Fruit fly (Drosophila melanogaster) whole organism, embryonic: Measurements from ENCODE around the gene vvl.

ENCODE experiments used
- Adf1 ChIP-seq: fragments of 200-800 bp; sonication (Bioruptor generic); IDR thresholded peaks from 2 replicates; pipeline ENCODE4 v1.3.6; 2022; ENCODE audit warnings: missing biosample characterization, missing genetic modification characterization
- Atf6 ChIP-seq: fragments of 200-800 bp; sonication (Bioruptor generic); IDR thresholded peaks from 2 replicates; pipeline ENCODE4 v1.3.6; 2022; ENCODE audit warnings: missing biosample characterization, missing genetic modification characterization
- CG10267 ChIP-seq: fragments of 200-800 bp; sonication (Bioruptor generic); optimal IDR thresholded peaks from 2 replicates; lab custom pipeline; 2018; ENCODE audit warnings: missing biosample characterization, mild to moderate bottlenecking, missing genetic modification characterization, moderate library complexity
- CG10979 ChIP-seq: fragments of 200-800 bp; sonication (Bioruptor generic); optimal IDR thresholded peaks from 2 replicates; lab custom pipeline; 2018; ENCODE audit warnings: missing biosample characterization, mild to moderate bottlenecking, missing genetic modification characterization, moderate library complexity
- CG11504 ChIP-seq: fragments of 200-800 bp; sonication (Bioruptor generic); optimal IDR thresholded peaks from 3 replicates; lab custom pipeline; 2019; ENCODE audit warnings: missing biosample characterization, mild to moderate bottlenecking, missing genetic modification characterization, moderate library complexity
- CG11560 ChIP-seq: fragments of 200-800 bp; sonication (Bioruptor generic); IDR thresholded peaks from 3 replicates; pipeline ENCODE4 v1.3.6; 2022; ENCODE audit warnings: missing biosample characterization, missing genetic modification characterization
- CG12071 ChIP-seq: fragments of 200-800 bp; sonication (Bioruptor generic); optimal IDR thresholded peaks from 3 replicates; lab custom pipeline; 2018; ENCODE audit warnings: missing biosample characterization, mild to moderate bottlenecking, missing genetic modification characterization
- CG13123 ChIP-seq: fragments of 200-800 bp; sonication (Bioruptor generic); optimal IDR thresholded peaks from 2 replicates; lab custom pipeline; 2016; ENCODE audit warnings: missing biosample characterization, missing genetic modification characterization
- CG13296 ChIP-seq: fragments of 200-800 bp; sonication (Bioruptor generic); optimal IDR thresholded peaks from 3 replicates; lab custom pipeline; 2018; ENCODE audit warnings: missing biosample characterization, mild to moderate bottlenecking, missing genetic modification characterization
- CG13424 ChIP-seq: fragments of 200-800 bp; sonication (Bioruptor generic); optimal IDR thresholded peaks from 2 replicates; lab custom pipeline; 2019; ENCODE audit warnings: missing biosample characterization, mild to moderate bottlenecking, missing genetic modification characterization, moderate library complexity
- CG13624 ChIP-seq: fragments of 200-800 bp; sonication (Bioruptor generic); optimal IDR thresholded peaks from 2 replicates; lab custom pipeline; 2016; ENCODE audit warnings: missing biosample characterization, missing genetic modification characterization
- CG14441 ChIP-seq: fragments of 200-800 bp; sonication (Bioruptor generic); IDR thresholded peaks from 2 replicates; pipeline ENCODE4 v1.3.6; 2022; ENCODE audit warnings: missing biosample characterization, missing genetic modification characterization
- CG1647 ChIP-seq: fragments of 200-800 bp; sonication (Bioruptor generic); optimal IDR thresholded peaks from 3 replicates; lab custom pipeline; 2016; ENCODE audit warnings: missing biosample characterization, missing genetic modification characterization
- CG17186 ChIP-seq: fragments of 200-800 bp; sonication (Bioruptor generic); optimal IDR thresholded peaks from 3 replicates; lab custom pipeline; 2017; ENCODE audit warnings: missing biosample characterization, missing genetic modification reagents, missing genetic modification characterization
- CG17359 ChIP-seq: fragments of 200-800 bp; sonication (Bioruptor generic); optimal IDR thresholded peaks from 3 replicates; lab custom pipeline; 2018; ENCODE audit warnings: missing biosample characterization, mild to moderate bottlenecking, missing genetic modification characterization, moderate library complexity
- CG17612 ChIP-seq: fragments of 200-800 bp; sonication (Bioruptor generic); IDR thresholded peaks from 2 replicates; pipeline ENCODE4 v1.3.6; 2022; ENCODE audit warnings: missing biosample characterization, missing genetic modification characterization
- CG30020 ChIP-seq: fragments of 200-800 bp; optimal IDR thresholded peaks from 2 replicates; lab custom pipeline; 2019; ENCODE audit warnings: missing biosample characterization, mild to moderate bottlenecking, missing genetic modification characterization, moderate library complexity
- CG3838 ChIP-seq: fragments of 200-800 bp; sonication (Bioruptor generic); optimal IDR thresholded peaks from 3 replicates; lab custom pipeline; 2016; ENCODE audit warnings: missing biosample characterization, missing genetic modification characterization
- CG6254 ChIP-seq: fragments of 200-800 bp; sonication (Bioruptor generic); optimal IDR thresholded peaks from 3 replicates; lab custom pipeline; 2017; ENCODE audit warnings: mild to moderate bottlenecking, missing biosample characterization, missing genetic modification reagents, missing genetic modification characterization
- Dbx ChIP-seq: fragments of 200-800 bp; sonication (Bioruptor generic); IDR thresholded peaks from 3 replicates; pipeline ENCODE4 v1.3.6; 2022; ENCODE audit warnings: missing biosample characterization, missing genetic modification characterization
- Doc2 ChIP-seq: fragments of 200-800 bp; sonication (Bioruptor generic); IDR thresholded peaks from 2 replicates; pipeline ENCODE4 v1.3.6; 2022; ENCODE audit warnings: missing biosample characterization, missing genetic modification characterization
- HmgD ChIP-seq: fragments of 200-800 bp; sonication (Bioruptor generic); optimal IDR thresholded peaks from 3 replicates; lab custom pipeline; 2016; ENCODE audit warnings: missing biosample characterization, missing genetic modification characterization
- Hr78 ChIP-seq, 2 experiments: fragments of 200-800 bp in 1 of 2; fragments of >200 bp in 1 of 2; sonication (Bioruptor generic) in 1 of 2; optimal IDR thresholded peaks; 2 replicates each; lab custom pipeline; 2017 to 2019; ENCODE audit warnings: missing biosample characterization in 2 of 2, missing genetic modification characterization in 2 of 2, mild to moderate bottlenecking in 1 of 2, moderate library complexity in 1 of 2
- Kr ChIP-seq: fragments of 200-800 bp; sonication (Bioruptor generic); optimal IDR thresholded peaks from 2 replicates; lab custom pipeline; 2017; ENCODE audit warnings: missing biosample characterization, mild to moderate bottlenecking, missing genetic modification characterization
- Optix ChIP-seq: fragments of 200-800 bp; sonication (Bioruptor generic); IDR thresholded peaks from 3 replicates; pipeline ENCODE4 v1.3.6; 2022; ENCODE audit warnings: missing biosample characterization, missing genetic modification characterization
- Pdp1 ChIP-seq, 2 experiments: fragments of 200-800 bp; sonication (Bioruptor generic); optimal IDR thresholded peaks; 3 replicates each; lab custom pipeline; 2016; ENCODE audit warnings: missing biosample characterization in 2 of 2, missing genetic modification characterization in 2 of 2, mild to moderate bottlenecking in 1 of 2, moderate library complexity in 1 of 2
- Ravus ChIP-seq: fragments of 200-800 bp; sonication (Bioruptor generic); IDR thresholded peaks from 2 replicates; pipeline ENCODE4 v1.3.6; 2022; ENCODE audit warnings: missing biosample characterization, missing genetic modification characterization
- Spps ChIP-seq: fragments of 200-800 bp; sonication (Bioruptor generic); optimal IDR thresholded peaks from 2 replicates; lab custom pipeline; 2018; ENCODE audit warnings: missing biosample characterization, mild to moderate bottlenecking, missing genetic modification characterization
- Xrp1 ChIP-seq: fragments of 200-800 bp; sonication (Bioruptor generic); IDR thresholded peaks from 2 replicates; pipeline ENCODE4 v1.3.6; 2022; ENCODE audit warnings: missing biosample characterization, missing genetic modification characterization
- ato ChIP-seq: fragments of 200-800 bp; sonication (Bioruptor generic); IDR thresholded peaks from 2 replicates; pipeline ENCODE4 v1.3.6; 2022; ENCODE audit warnings: missing biosample characterization, missing genetic modification characterization; ENCODE audit not compliant: partially characterized antibody
- az2 ChIP-seq: fragments of 200-800 bp; sonication (Bioruptor generic); optimal IDR thresholded peaks from 3 replicates; lab custom pipeline; 2016; ENCODE audit warnings: missing biosample characterization, missing genetic modification characterization
- btn ChIP-seq: fragments of 200-800 bp; sonication (Bioruptor generic); optimal IDR thresholded peaks from 2 replicates; lab custom pipeline; 2016; ENCODE audit warnings: missing biosample characterization, missing genetic modification characterization
- cad ChIP-seq: fragments of >200 bp; optimal IDR thresholded peaks from 2 replicates; lab custom pipeline; 2017; ENCODE audit warnings: missing biosample characterization, missing genetic modification characterization
- dan ChIP-seq: fragments of 200-800 bp; sonication (Bioruptor generic); IDR thresholded peaks from 2 replicates; pipeline ENCODE4 v1.3.6; 2022; ENCODE audit warnings: missing biosample characterization, missing genetic modification characterization
- dpn ChIP-seq, 2 experiments: fragments of 200-800 bp; sonication (Bioruptor generic); optimal IDR thresholded peaks; 3 replicates each; lab custom pipeline; 2016; ENCODE audit warnings: missing biosample characterization in 2 of 2, missing genetic modification characterization in 2 of 2
- eve ChIP-seq, 2 experiments: fragments of >200 bp; optimal IDR thresholded peaks; 2 replicates each; lab custom pipeline; 2017; ENCODE audit warnings: missing biosample characterization in 2 of 2, missing genetic modification characterization in 2 of 2
- kay ChIP-seq: fragments of 200-800 bp; sonication (Bioruptor generic); optimal IDR thresholded peaks from 2 replicates; lab custom pipeline; 2016; ENCODE audit warnings: missing biosample characterization, missing genetic modification characterization
- luna ChIP-seq: fragments of 200-800 bp; sonication (Bioruptor generic); optimal IDR thresholded peaks from 2 replicates; lab custom pipeline; 2016; ENCODE audit warnings: missing biosample characterization, missing genetic modification characterization
- maf-S ChIP-seq: fragments of 200-800 bp; sonication (Bioruptor generic); optimal IDR thresholded peaks from 2 replicates; lab custom pipeline; 2016; ENCODE audit warnings: missing biosample characterization, missing genetic modification characterization
- nerfin-2 ChIP-seq: fragments of 200-800 bp; sonication (Bioruptor generic); IDR thresholded peaks from 2 replicates; pipeline ENCODE4 v1.3.6; 2022; ENCODE audit warnings: missing biosample characterization, missing genetic modification characterization; ENCODE audit not compliant: partially characterized antibody
- odd ChIP-seq: fragments of 200-800 bp; sonication (Bioruptor generic); optimal IDR thresholded peaks from 2 replicates; lab custom pipeline; 2017; ENCODE audit warnings: missing biosample characterization, mild to moderate bottlenecking, missing genetic modification characterization
- pb ChIP-seq: fragments of 200-800 bp; sonication (Bioruptor generic); optimal IDR thresholded peaks from 3 replicates; lab custom pipeline; 2016; ENCODE audit warnings: missing biosample characterization, missing genetic modification characterization
- pfk ChIP-seq: fragments of 200-800 bp; sonication (Bioruptor generic); optimal IDR thresholded peaks from 2 replicates; lab custom pipeline; 2018; ENCODE audit warnings: missing biosample characterization, mild to moderate bottlenecking, missing genetic modification characterization, moderate library complexity
- pzg ChIP-seq: fragments of 200-800 bp; sonication (Bioruptor generic); optimal IDR thresholded peaks from 3 replicates; lab custom pipeline; 2018; ENCODE audit warnings: missing biosample characterization, mild to moderate bottlenecking, missing genetic modification characterization, moderate library complexity
- row ChIP-seq: fragments of 200-800 bp; sonication (Bioruptor generic); IDR thresholded peaks from 3 replicates; pipeline ENCODE4 v1.3.6; 2022; ENCODE audit warnings: missing biosample characterization, missing genetic modification characterization
- salm ChIP-seq: fragments of 200-800 bp; sonication (Bioruptor generic); optimal IDR thresholded peaks from 2 replicates; lab custom pipeline; 2018; ENCODE audit warnings: missing biosample characterization, mild to moderate bottlenecking, missing genetic modification characterization
- sc ChIP-seq, 3 experiments: fragments of >200 bp in 2 of 3; fragments of 200-800 bp in 1 of 3; sonication (Bioruptor generic) in 1 of 3; optimal IDR thresholded peaks; 2 replicates in 2 of 3; 3 replicates in 1 of 3; lab custom pipeline; 2017; ENCODE audit warnings: mild to moderate bottlenecking in 1 of 3, missing biosample characterization in 1 of 3, missing genetic modification characterization in 1 of 3, missing genetic modification reagents in 1 of 3
- sna ChIP-seq: fragments of 200-800 bp; sonication (Bioruptor generic); IDR thresholded peaks from 2 replicates; pipeline ENCODE4 v1.3.6; 2022; ENCODE audit warnings: missing biosample characterization, missing genetic modification characterization; ENCODE audit not compliant: partially characterized antibody
- sqz ChIP-seq: fragments of 200-800 bp; sonication (Bioruptor generic); optimal IDR thresholded peaks from 3 replicates; lab custom pipeline; 2018; ENCODE audit warnings: missing biosample characterization, mild to moderate bottlenecking, missing genetic modification characterization

Gene vvl

dm6 chr3L:6823785-6824473, 34.0 kb downstream of the vvl start (continued):
- TF ChIP-seq CG14441 (peak; percentile 81), CG3838 (no peak), pb (GFP tag; lab: Kevin White, UChicago) (no peak), Hr78 (GFP tag; optimal IDR thresholded peaks at IDR 0.05; lab: Kevin White, UChicago) (peak in 1 of 2 experiments; percentile 76), CG17359 (peak; percentile 81), CG17186 (GFP tag; lab: Kevin White, UChicago) (peak; percentile 23), Pdp1 (GFP tag; optimal IDR thresholded peaks at IDR 0.05; lab: Kevin White, UChicago) (peak; percentile 26 to 41), CG13624 (GFP tag; lab: Kevin White, UChicago) (no peak), maf-S (GFP tag; lab: Kevin White, UChicago) (no peak), Xrp1 (peak; percentile 94), odd (GFP tag; lab: Kevin White, UChicago) (peak; percentile 73), CG17612 (GFP tag; lab: Robert Waterston, UW) (peak; percentile 50; the same call in 1 of the 2 replicates), CG6254 (GFP tag; lab: Kevin White, UChicago) (peak; percentile 79), Ravus (GFP tag; lab: Robert Waterston, UW) (peak; percentile 63), CG12071 (GFP tag; lab: Kevin White, UChicago) (no peak), Adf1 (GFP tag; lab: Robert Waterston, UW) (peak; percentile 47), CG13123 (GFP tag; lab: Kevin White, UChicago) (peak; percentile 61), eve (GFP tag; optimal IDR thresholded peaks at IDR 0.05; lab: Kevin White, UChicago) (peak in 1 of 2 experiments; percentile 71), sna (GFP tag; lab: Robert Waterston, UW) (no peak), kay (GFP tag; lab: Kevin White, UChicago) (peak; percentile 44), CG13296 (GFP tag; lab: Kevin White, UChicago) (peak; percentile 48), CG10267 (tag; lab: Kevin White, UChicago) (peak; percentile 86), row (GFP tag; lab: Robert Waterston, UW) (peak; percentile 91), CG11504 (tag; lab: Kevin White, UChicago) (peak; percentile 86), btn (no peak), nerfin-2 (GFP tag; lab: Robert Waterston, UW) (no peak), Kr (GFP tag; lab: Kevin White, UChicago) (no peak), Atf6 (GFP tag; lab: Robert Waterston, UW) (peak; percentile 76), Spps (tag; lab: Kevin White, UChicago) (peak; percentile 82), CG30020 (tag; lab: Kevin White, UChicago) (peak; percentile 50), dan (GFP tag; lab: Robert Waterston, UW) (no peak; the same call in 1 of the 2 replicates), dpn (GFP tag; optimal IDR thresholded peaks at IDR 0.05; lab: Kevin White, UChicago) (peak; percentile 38 to 75), luna (no peak), pfk (GFP tag; lab: Kevin White, UChicago) (no peak), Doc2 (0 out of 2 replicates have a peak, but pooled peaks have one; percentile 49), sc (optimal IDR thresholded peaks at IDR 0.05; lab: Kevin White, UChicago) (no peak), sc (GFP tag; optimal IDR thresholded peaks at IDR 0.05; lab: Kevin White, UChicago) (peak; percentile 83), CG10979 (tag; lab: Kevin White, UChicago) (peak; percentile 93), sqz (GFP tag; lab: Kevin White, UChicago) (peak; percentile 79), cad (no peak), salm (peak; percentile 72), az2 (GFP tag; lab: Kevin White, UChicago) (peak; percentile 74), CG13424 (tag; lab: Kevin White, UChicago) (peak; percentile 85), Dbx (GFP tag; lab: Robert Waterston, UW) (peak; percentile 63; the same call in 1 of the 3 replicates), CG11560 (tag; lab: Robert Waterston, UW) (peak; percentile 73; the same call in 2 of the 3 replicates), CG1647 (GFP tag; lab: Kevin White, UChicago) (peak; percentile 42), Optix (peak; percentile 65), ato (GFP tag; lab: Robert Waterston, UW) (no peak), pzg (GFP tag; lab: Kevin White, UChicago) (no peak), HmgD (GFP tag; lab: Kevin White, UChicago) (no peak)
